Worm (Caenorhabditis elegans): Measurements from ENCODE around the gene F54D5.4.

F54D5.4 gene

ce11 chrII:11619895-11620439 is 50.3 kb downstream of the F54D5.4 start:
- TF ChIP-seq flh-1 (GFP tag; optimal IDR thresholded peaks at IDR 0.05) (no peak), bed-3 (GFP tag; optimal IDR thresholded peaks at IDR 0.05) (peak; percentile 17), hlh-1 (tag; optimal IDR thresholded peaks at IDR 0.05) (no peak), elt-3 (tag; optimal IDR thresholded peaks at IDR 0.05) (no peak), unc-120 (tag; optimal IDR thresholded peaks at IDR 0.05; ENCODE audit: poor library complexity, severe bottlenecking) (peak; percentile 64), drap-1 (GFP tag; optimal IDR thresholded peaks at IDR 0.05) (no peak), ceh-83 (GFP tag; optimal IDR thresholded peaks at IDR 0.05) (peak; percentile 44), mls-2 (tag; optimal IDR thresholded peaks at IDR 0.05) (peak; percentile 49), cnd-1 (tag; optimal IDR thresholded peaks at IDR 0.05) (peak; percentile 16), sem-2 (GFP tag; optimal IDR thresholded peaks at IDR 0.05) (no peak), tbx-8 (GFP tag; optimal IDR thresholded peaks at IDR 0.05) (no peak), zip-8 (tag; optimal IDR thresholded peaks at IDR 0.05) (no peak), ceh-39 (tag; optimal IDR thresholded peaks at IDR 0.05) (no peak), pha-4 (tag; optimal IDR thresholded peaks at IDR 0.05) (peak; percentile 29), ham-2 (GFP tag; optimal IDR thresholded peaks at IDR 0.05) (peak; percentile 49), sptf-1 (tag; optimal IDR thresholded peaks at IDR 0.05) (peak; percentile 36), ces-1 (GFP tag; optimal IDR thresholded peaks at IDR 0.05) (no peak), ceh-43 (GFP tag; optimal IDR thresholded peaks at IDR 0.05) (no peak), nhr-76 (tag; optimal IDR thresholded peaks at IDR 0.05) (no peak), nhr-28 (tag; optimal IDR thresholded peaks at IDR 0.05) (no peak), unc-39 (tag; optimal IDR thresholded peaks at IDR 0.05) (no peak), nhr-2 (tag; optimal IDR thresholded peaks at IDR 0.05) (no peak), unc-62 (GFP tag; optimal IDR thresholded peaks at IDR 0.05) (no peak), lin-13 (tag; optimal IDR thresholded peaks at IDR 0.05) (no peak), mab-5 (tag; optimal IDR thresholded peaks at IDR 0.05) (no peak), nhr-237 (tag; optimal IDR thresholded peaks at IDR 0.05) (no peak), elt-1 (tag; optimal IDR thresholded peaks at IDR 0.05; ENCODE audit: borderline replicate concordance, insufficient read depth) (no peak), M03D4.4 (tag; optimal IDR thresholded peaks at IDR 0.05) (no peak), lsy-2 (tag; optimal IDR thresholded peaks at IDR 0.05) (no peak), ztf-11 (tag; optimal IDR thresholded peaks at IDR 0.05) (no peak), mep-1 (tag; optimal IDR thresholded peaks at IDR 0.05) (no peak), snpc-4 (tag; optimal IDR thresholded peaks at IDR 0.05) (no peak), blmp-1 (tag; optimal IDR thresholded peaks at IDR 0.05) (no peak), nhr-12 (tag; optimal IDR thresholded peaks at IDR 0.05) (no peak), lin-32 (GFP tag; optimal IDR thresholded peaks at IDR 0.05) (no peak)
